Worm (Caenorhabditis elegans): Measurements from ENCODE around the gene clec-41.

DNA sequence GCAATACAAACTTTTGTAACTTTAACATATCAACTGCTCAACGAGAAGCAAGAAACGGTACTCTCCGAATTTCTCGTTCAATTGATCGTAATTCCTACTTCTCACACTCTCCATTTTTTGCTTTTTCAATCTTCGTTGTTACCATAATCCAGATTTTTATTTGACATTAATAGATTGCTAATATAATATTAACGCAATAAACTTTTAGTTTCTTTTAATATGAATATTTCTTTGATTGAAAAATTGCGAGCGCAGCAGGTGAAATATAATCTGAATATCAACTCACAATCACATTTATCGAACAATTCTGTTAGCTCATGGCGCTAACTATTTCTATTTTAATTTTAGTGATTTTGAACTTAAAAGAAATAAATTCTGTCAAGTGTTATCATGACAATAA, 45.6 kb downstream of the clec-41 start, which contains the start of gene lurp-4:
- TF ChIP-seq him-1 (tag; optimal IDR thresholded peaks at IDR 0.05) (no peak), W03F9.2 (tag; optimal IDR thresholded peaks at IDR 0.05) (no peak)

Measured in whole organism, L4/young adult.